Worm (Caenorhabditis elegans) whole organism, L3 larva: ENCODE data around the gene rpl-38.

Source experiments
- aly-2 ChIP-seq: fragments of 150-350 bp; optimal IDR thresholded peaks from 2 replicates; lab custom pipeline; 2014; ENCODE audit warnings: missing biosample characterization, missing genetic modification characterization
- ama-1 ChIP-seq: fragments of 150-350 bp; optimal IDR thresholded peaks from 2 replicates; lab custom pipeline; 2018
- fkh-10 ChIP-seq: sonication (generic microtip); optimal IDR thresholded peaks from 2 replicates; lab custom pipeline; 2017; ENCODE audit warnings: missing biosample characterization, missing genetic modification reagents, missing genetic modification characterization
- lin-39 ChIP-seq: fragments of 150-350 bp; optimal IDR thresholded peaks from 2 replicates; lab custom pipeline; 2018; ENCODE audit warnings: missing biosample characterization, missing genetic modification reagents, missing genetic modification characterization
- nfya-1 ChIP-seq: sonication (generic microtip); optimal IDR thresholded peaks from 2 replicates; lab custom pipeline; 2017; ENCODE audit warnings: missing genetic modification characterization, mild to moderate bottlenecking, missing compliant biosample characterization, antibody characterized with exemption, moderate library complexity; ENCODE audit not compliant: insufficient read depth
- nhr-11 ChIP-seq: fragments of 150-350 bp; optimal IDR thresholded peaks from 2 replicates; lab custom pipeline; 2014; ENCODE audit warnings: missing biosample characterization, missing genetic modification characterization
- nhr-12 ChIP-seq: fragments of 150-350 bp; optimal IDR thresholded peaks from 2 replicates; lab custom pipeline; 2014; ENCODE audit warnings: missing biosample characterization, missing genetic modification characterization
- nhr-28 ChIP-seq: fragments of 150-350 bp; optimal IDR thresholded peaks from 2 replicates; lab custom pipeline; 2014; ENCODE audit warnings: missing biosample characterization, missing genetic modification characterization
- pha-4 ChIP-seq: fragments of 150-350 bp; optimal IDR thresholded peaks from 2 replicates; lab custom pipeline; 2014; ENCODE audit warnings: missing biosample characterization, missing genetic modification reagents, missing genetic modification characterization
- skn-1 ChIP-seq: fragments of 150-350 bp; optimal IDR thresholded peaks from 2 replicates; lab custom pipeline; 2014; ENCODE audit warnings: missing biosample characterization, missing genetic modification characterization
- unc-62 ChIP-seq: fragments of 150-350 bp; sonication (generic microtip); optimal IDR thresholded peaks from 4 replicates; lab custom pipeline; 2014; ENCODE audit warnings: missing biosample characterization, missing genetic modification reagents, missing genetic modification characterization
- ztf-11 ChIP-seq: fragments of 150-350 bp; optimal IDR thresholded peaks from 2 replicates; lab custom pipeline; 2014; ENCODE audit warnings: missing biosample characterization, missing genetic modification characterization
- ztf-4 ChIP-seq: fragments of 150-350 bp; optimal IDR thresholded peaks from 2 replicates; lab custom pipeline; 2014; ENCODE audit warnings: missing biosample characterization, missing genetic modification characterization

DNA sequence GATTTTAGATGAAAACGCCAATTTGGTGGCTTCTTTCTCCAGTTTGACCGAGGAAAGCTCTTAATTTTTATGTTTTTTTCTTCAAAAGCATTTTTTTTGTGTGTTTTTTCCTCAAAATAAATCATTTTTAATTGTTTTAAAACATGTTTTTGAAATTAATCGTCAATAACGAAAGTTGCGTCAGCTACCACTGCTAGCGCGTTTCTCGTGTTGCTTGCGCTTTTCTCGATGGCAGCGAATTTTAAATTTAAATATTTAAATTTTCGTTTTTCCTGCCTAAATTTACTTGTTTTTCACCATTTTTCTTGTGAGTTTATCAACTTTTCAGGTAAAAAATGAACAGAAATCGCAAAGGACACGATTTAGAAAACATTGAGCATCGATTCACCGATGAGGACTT, 26.0 kb downstream of the rpl-38 start, which contains the start of gene prde-1:
- no peak for TF ChIP-seq nhr-28 (tag; lab: Kevin White, UChicago)
- TF ChIP-seq nfya-1 (tag; lab: Kevin White, UChicago): no peak
- TF ChIP-seq unc-62 (GFP tag; lab: Kevin White, UChicago): no peak
- TF ChIP-seq ztf-11 (tag; lab: Kevin White, UChicago): no peak
- no peak for TF ChIP-seq ztf-4 (tag; lab: Kevin White, UChicago)
- TF ChIP-seq ama-1: no peak
- TF ChIP-seq lin-39: no peak
- TF ChIP-seq aly-2 (tag; lab: Kevin White, UChicago): no peak
- no peak for TF ChIP-seq fkh-10
- no peak for TF ChIP-seq nhr-11 (tag; lab: Kevin White, UChicago)
- TF ChIP-seq pha-4 (tag; lab: Kevin White, UChicago): no peak
- TF ChIP-seq skn-1 (tag; lab: Kevin White, UChicago): no peak
- no peak for TF ChIP-seq nhr-12 (tag; lab: Kevin White, UChicago)
